Fruit fly (Drosophila melanogaster) whole organism, embryonic: ENCODE measurements around the gene CG5810.

ENCODE experiments used
- Awh ChIP-seq: fragments of 200-800 bp; sonication (Bioruptor generic); IDR thresholded peaks from 2 replicates; pipeline ENCODE4, ENCODE4 v1.3.6; 2022; ENCODE audit warnings: missing biosample characterization, missing genetic modification characterization
- CG10321 ChIP-seq: fragments of 200-800 bp; sonication (Bioruptor generic); IDR thresholded peaks from 2 replicates; pipeline ENCODE4 v1.3.6; 2022; ENCODE audit warnings: missing biosample characterization, missing genetic modification characterization
- CG10565 ChIP-seq: fragments of 200-800 bp; sonication (Bioruptor generic); optimal IDR thresholded peaks from 3 replicates; lab custom pipeline; 2016; ENCODE audit warnings: missing biosample characterization, mild to moderate bottlenecking, missing genetic modification characterization
- CG11085 ChIP-seq: fragments of 200-800 bp; sonication (Bioruptor generic); IDR thresholded peaks from 2 replicates; pipeline ENCODE4 v1.3.6; 2022; ENCODE audit warnings: missing biosample characterization, missing genetic modification characterization
- CG11093 ChIP-seq: fragments of 200-800 bp; sonication (Bioruptor generic); IDR thresholded peaks from 3 replicates; pipeline ENCODE4 v1.3.6; 2022; ENCODE audit warnings: missing biosample characterization, missing genetic modification characterization
- CG11247 ChIP-seq: fragments of 200-800 bp; sonication (Bioruptor generic); IDR thresholded peaks from 2 replicates; pipeline ENCODE4 v1.3.6; 2022; ENCODE audit warnings: missing biosample characterization, missing genetic modification characterization
- CG12155 ChIP-seq: fragments of 200-800 bp; sonication (Bioruptor generic); optimal IDR thresholded peaks from 3 replicates; lab custom pipeline; 2016; ENCODE audit warnings: missing biosample characterization, missing genetic modification characterization
- CG12744 ChIP-seq: fragments of 200-800 bp; sonication (Bioruptor generic); optimal IDR thresholded peaks from 2 replicates; lab custom pipeline; 2016; ENCODE audit warnings: missing biosample characterization, missing genetic modification characterization
- CG12942 ChIP-seq: fragments of 200-800 bp; sonication (Bioruptor generic); optimal IDR thresholded peaks from 3 replicates; lab custom pipeline; 2016; ENCODE audit warnings: missing biosample characterization, missing genetic modification characterization
- CG13296 ChIP-seq: fragments of 200-800 bp; sonication (Bioruptor generic); optimal IDR thresholded peaks from 3 replicates; lab custom pipeline; 2018; ENCODE audit warnings: missing biosample characterization, mild to moderate bottlenecking, missing genetic modification characterization
- CG13624 ChIP-seq: fragments of 200-800 bp; sonication (Bioruptor generic); optimal IDR thresholded peaks from 2 replicates; lab custom pipeline; 2016; ENCODE audit warnings: missing biosample characterization, missing genetic modification characterization
- CG14667 ChIP-seq: fragments of 200-800 bp; sonication (Bioruptor generic); IDR thresholded peaks from 2 replicates; pipeline ENCODE4 v1.3.6; 2022; ENCODE audit warnings: missing biosample characterization, missing genetic modification characterization
- CG1603 ChIP-seq: fragments of 200-800 bp; sonication (Bioruptor generic); optimal IDR thresholded peaks from 2 replicates; lab custom pipeline; 2019; ENCODE audit warnings: missing biosample characterization, mild to moderate bottlenecking, missing genetic modification characterization, moderate library complexity
- CG17912 ChIP-seq: fragments of 200-800 bp; sonication (Bioruptor generic); optimal IDR thresholded peaks from 2 replicates; lab custom pipeline; 2018; ENCODE audit warnings: missing biosample characterization, mild to moderate bottlenecking, missing genetic modification characterization
- CG1792 ChIP-seq: fragments of 200-800 bp; sonication (Bioruptor generic); optimal IDR thresholded peaks from 2 replicates; lab custom pipeline; 2016; ENCODE audit warnings: missing biosample characterization, missing genetic modification characterization
- CG2116 ChIP-seq: fragments of 200-800 bp; sonication (Bioruptor generic); optimal IDR thresholded peaks from 3 replicates; lab custom pipeline; 2018; ENCODE audit warnings: missing biosample characterization, mild to moderate bottlenecking, missing genetic modification characterization
- CG3065 ChIP-seq: fragments of 200-800 bp; sonication (Bioruptor generic); optimal IDR thresholded peaks from 2 replicates; lab custom pipeline; 2016; ENCODE audit warnings: missing biosample characterization, missing genetic modification characterization
- CG4328 ChIP-seq: fragments of 200-800 bp; sonication (Bioruptor generic); optimal IDR thresholded peaks from 3 replicates; lab custom pipeline; 2017; ENCODE audit warnings: missing biosample characterization, missing genetic modification reagents, missing genetic modification characterization
- CG4707 ChIP-seq: fragments of 200-800 bp; sonication (Bioruptor generic); optimal IDR thresholded peaks from 2 replicates; lab custom pipeline; 2018; ENCODE audit warnings: missing biosample characterization, mild to moderate bottlenecking, missing genetic modification characterization, moderate library complexity
- CG5953 ChIP-seq: fragments of 200-800 bp; sonication (Bioruptor generic); IDR thresholded peaks from 2 replicates; pipeline ENCODE4 v1.3.6; 2022; ENCODE audit warnings: missing biosample characterization, missing genetic modification characterization
- CG6654 ChIP-seq: fragments of 200-800 bp; sonication (Bioruptor generic); optimal IDR thresholded peaks from 2 replicates; lab custom pipeline; 2017; ENCODE audit warnings: missing biosample characterization, mild to moderate bottlenecking, missing genetic modification characterization
- CG6689 ChIP-seq: fragments of 200-800 bp; sonication (Bioruptor generic); IDR thresholded peaks from 2 replicates; pipeline ENCODE4 v1.3.6; 2022; ENCODE audit warnings: missing biosample characterization, missing genetic modification characterization
- CG8944 ChIP-seq: fragments of 200-800 bp; sonication (Bioruptor generic); optimal IDR thresholded peaks from 3 replicates; lab custom pipeline; 2016; ENCODE audit warnings: missing biosample characterization, missing genetic modification characterization
- CG9797 ChIP-seq: fragments of 200-800 bp; sonication (Bioruptor generic); optimal IDR thresholded peaks from 3 replicates; lab custom pipeline; 2018; ENCODE audit warnings: missing biosample characterization, mild to moderate bottlenecking, missing genetic modification characterization
- Dfd ChIP-seq, 2 experiments: fragments of >200 bp; optimal IDR thresholded peaks; 2 replicates each; lab custom pipeline; 2017; ENCODE audit warnings: missing biosample characterization in 2 of 2, missing genetic modification characterization in 2 of 2
- Doc2 ChIP-seq: fragments of 200-800 bp; sonication (Bioruptor generic); IDR thresholded peaks from 2 replicates; pipeline ENCODE4 v1.3.6; 2022; ENCODE audit warnings: missing biosample characterization, missing genetic modification characterization
- HLH3B ChIP-seq: fragments of 200-800 bp; sonication (Bioruptor generic); IDR thresholded peaks from 2 replicates; pipeline ENCODE4 v1.3.6; 2022; ENCODE audit warnings: missing biosample characterization, missing genetic modification characterization
- HLH54F ChIP-seq: fragments of 200-800 bp; sonication (Bioruptor generic); optimal IDR thresholded peaks from 3 replicates; lab custom pipeline; 2016; ENCODE audit warnings: missing biosample characterization, missing genetic modification characterization
- HmgD ChIP-seq: fragments of 200-800 bp; sonication (Bioruptor generic); optimal IDR thresholded peaks from 3 replicates; lab custom pipeline; 2016; ENCODE audit warnings: missing biosample characterization, missing genetic modification characterization
- Med ChIP-seq: fragments of 200-800 bp; sonication (Bioruptor generic); peaks from one replicate; lab custom pipeline; 2016; ENCODE audit warnings: missing biosample characterization, missing genetic modification characterization, mild to moderate bottlenecking, inconsistent platforms, moderate library complexity
- Meics ChIP-seq: fragments of 200-800 bp; sonication (Bioruptor generic); optimal IDR thresholded peaks from 2 replicates; lab custom pipeline; 2017; ENCODE audit warnings: missing biosample characterization, mild to moderate bottlenecking, missing genetic modification characterization
- NC2α ChIP-seq: fragments of 200-800 bp; sonication (Bioruptor generic); optimal IDR thresholded peaks from 2 replicates; lab custom pipeline; 2016; ENCODE audit warnings: missing biosample characterization, missing genetic modification characterization
- Poxn ChIP-seq: fragments of 200-800 bp; sonication (Bioruptor generic); IDR thresholded peaks from 2 replicates; pipeline ENCODE4 v1.3.6; 2022; ENCODE audit warnings: missing biosample characterization, missing genetic modification characterization
- Ptx1 ChIP-seq: fragments of 200-800 bp; sonication (Bioruptor generic); IDR thresholded peaks from 2 replicates; pipeline ENCODE4 v1.3.6; 2022; ENCODE audit warnings: missing biosample characterization, missing genetic modification characterization
- Side ChIP-seq: fragments of 200-800 bp; sonication (Bioruptor generic); optimal IDR thresholded peaks from 2 replicates; lab custom pipeline; 2016; ENCODE audit warnings: missing biosample characterization, missing genetic modification characterization
- Six4 ChIP-seq: fragments of 200-800 bp; sonication (Bioruptor generic); optimal IDR thresholded peaks from 2 replicates; lab custom pipeline; 2016; ENCODE audit warnings: missing biosample characterization, missing genetic modification characterization
- Sry-β ChIP-seq: fragments of 200-800 bp; sonication (Bioruptor generic); optimal IDR thresholded peaks from 2 replicates; lab custom pipeline; 2018; ENCODE audit warnings: missing biosample characterization, mild to moderate bottlenecking, missing genetic modification characterization, moderate library complexity
- az2 ChIP-seq: fragments of 200-800 bp; sonication (Bioruptor generic); optimal IDR thresholded peaks from 3 replicates; lab custom pipeline; 2016; ENCODE audit warnings: missing biosample characterization, missing genetic modification characterization
- exex ChIP-seq: fragments of 200-800 bp; sonication (Bioruptor generic); optimal IDR thresholded peaks from 4 replicates; lab custom pipeline; 2018; ENCODE audit warnings: missing biosample characterization, mild to moderate bottlenecking, missing genetic modification characterization, moderate library complexity
- fru ChIP-seq: fragments of >200 bp; optimal IDR thresholded peaks from 2 replicates; lab custom pipeline; 2017
- grau ChIP-seq: fragments of 200-800 bp; optimal IDR thresholded peaks from 3 replicates; lab custom pipeline; 2019; ENCODE audit warnings: missing biosample characterization, mild to moderate bottlenecking, missing genetic modification characterization, moderate library complexity
- ham ChIP-seq: fragments of 200-800 bp; sonication (Bioruptor generic); IDR thresholded peaks from 2 replicates; pipeline ENCODE4 v1.3.6; 2022; ENCODE audit warnings: missing biosample characterization, missing genetic modification characterization
- insv ChIP-seq, 2 experiments: fragments of 200-800 bp; sonication (Bioruptor generic); optimal IDR thresholded peaks; 3 replicates each; lab custom pipeline; 2016 to 2018; ENCODE audit warnings: missing biosample characterization in 2 of 2, missing genetic modification characterization in 2 of 2
- kah ChIP-seq: fragments of 200-800 bp; sonication (Bioruptor generic); optimal IDR thresholded peaks from 2 replicates; lab custom pipeline; 2018; ENCODE audit warnings: missing biosample characterization, mild to moderate bottlenecking, missing genetic modification characterization
- ken ChIP-seq: fragments of 200-800 bp; sonication (Bioruptor generic); IDR thresholded peaks from 3 replicates; pipeline ENCODE4 v1.3.6; 2022; ENCODE audit warnings: missing biosample characterization, missing genetic modification characterization
- lbe ChIP-seq: fragments of 200-800 bp; sonication (Bioruptor generic); optimal IDR thresholded peaks from 2 replicates; lab custom pipeline; 2016; ENCODE audit warnings: missing biosample characterization, mild to moderate bottlenecking, missing genetic modification characterization
- lola ChIP-seq, 3 experiments: fragments of >200 bp in 2 of 3; fragments of 200-800 bp in 1 of 3; sonication (Bioruptor generic) in 1 of 3; optimal IDR thresholded peaks; 2 replicates each; lab custom pipeline; 2017 to 2019; ENCODE audit warnings: missing biosample characterization in 3 of 3, missing genetic modification characterization in 3 of 3, mild to moderate bottlenecking in 1 of 3, moderate library complexity in 1 of 3
- mirr ChIP-seq: fragments of 200-800 bp; sonication (Bioruptor generic); optimal IDR thresholded peaks from 3 replicates; lab custom pipeline; 2018; ENCODE audit warnings: missing biosample characterization, mild to moderate bottlenecking, missing genetic modification characterization
- peb ChIP-seq: fragments of 200-800 bp; sonication (Bioruptor generic); IDR thresholded peaks from 2 replicates; pipeline ENCODE4 v1.3.6; 2022; ENCODE audit warnings: missing biosample characterization, missing genetic modification characterization
- phol ChIP-seq: fragments of 200-800 bp; sonication (Bioruptor generic); optimal IDR thresholded peaks from 3 replicates; lab custom pipeline; 2018; ENCODE audit warnings: missing biosample characterization, mild to moderate bottlenecking, missing genetic modification characterization, moderate library complexity
- sqz ChIP-seq: fragments of 200-800 bp; sonication (Bioruptor generic); optimal IDR thresholded peaks from 3 replicates; lab custom pipeline; 2018; ENCODE audit warnings: missing biosample characterization, mild to moderate bottlenecking, missing genetic modification characterization
- toy ChIP-seq: fragments of 200-800 bp; sonication (Bioruptor generic); IDR thresholded peaks from 2 replicates; pipeline ENCODE4 v1.3.6; 2022; ENCODE audit warnings: missing biosample characterization, missing genetic modification characterization
- vvl ChIP-seq: fragments of 200-800 bp; sonication (Bioruptor generic); IDR thresholded peaks from 2 replicates; pipeline ENCODE4 v1.3.6; 2022; ENCODE audit warnings: missing biosample characterization, missing genetic modification characterization

The CG5810 gene

DNA sequence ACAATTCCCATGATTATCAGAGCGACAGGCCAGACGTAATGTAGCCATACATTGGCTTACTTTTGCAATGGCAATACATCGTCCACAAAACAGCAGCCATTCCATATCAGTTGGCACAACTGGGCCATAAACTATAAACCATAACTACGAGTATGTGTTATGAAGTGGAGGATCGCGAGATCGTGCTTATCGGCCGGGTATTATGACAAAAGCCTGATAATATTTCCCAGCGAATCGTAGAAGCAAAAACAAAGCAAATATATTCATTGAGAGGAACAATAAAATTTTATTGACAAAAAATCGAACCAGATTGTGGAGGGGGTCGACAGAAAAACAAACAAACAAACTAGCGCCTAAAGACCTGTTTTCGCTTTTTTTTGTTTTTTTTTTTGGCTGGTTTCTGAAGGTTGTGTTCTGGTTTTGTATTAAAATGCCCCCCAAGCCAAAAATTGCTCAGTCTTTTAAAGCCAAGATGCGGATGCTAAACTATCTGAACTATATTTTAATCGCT, at the start of gene CG5810 (continued):
- no peak for TF ChIP-seq phol
- TF ChIP-seq Six4 (GFP tag; lab: Kevin White, UChicago) = no peak
- no peak for TF ChIP-seq CG11085
- peak; percentile 38 for TF ChIP-seq grau (tag; lab: Kevin White, UChicago)
- no peak for TF ChIP-seq lola (GFP tag; optimal IDR thresholded peaks at IDR 0.05; lab: Kevin White, UChicago)
- TF ChIP-seq CG5953 = no peak
- no peak for TF ChIP-seq CG12155 (GFP tag; lab: Kevin White, UChicago)
- peak; percentile 91 for TF ChIP-seq exex (tag; lab: Kevin White, UChicago)
- no peak for TF ChIP-seq CG4328 (GFP tag; lab: Kevin White, UChicago)
- no peak for TF ChIP-seq Sry-β (GFP tag; lab: Kevin White, UChicago)
- no peak for TF ChIP-seq Poxn
- TF ChIP-seq mirr = peak; percentile 81
- no peak for TF ChIP-seq CG12942 (GFP tag; lab: Kevin White, UChicago)
- no peak for TF ChIP-seq CG10565
- no peak for TF ChIP-seq az2 (GFP tag; lab: Kevin White, UChicago)
- no peak for TF ChIP-seq CG11247 (GFP tag; lab: Robert Waterston, UW)
- peak; percentile 18 for TF ChIP-seq Meics (GFP tag; lab: Kevin White, UChicago)
- TF ChIP-seq Dfd (GFP tag; optimal IDR thresholded peaks at IDR 0.05; lab: Kevin White, UChicago) = no peak
- TF ChIP-seq HLH3B (GFP tag; lab: Robert Waterston, UW) = no peak
- no peak for TF ChIP-seq Awh
- TF ChIP-seq CG9797 (GFP tag; lab: Kevin White, UChicago) = no peak
- TF ChIP-seq toy (GFP tag; lab: Robert Waterston, UW) = no peak
- TF ChIP-seq Doc2 = no peak
- no peak for TF ChIP-seq CG1792 (GFP tag; lab: Kevin White, UChicago)
- no peak for TF ChIP-seq fru (lab: Kevin White, UChicago)
- no peak for TF ChIP-seq CG14667 (GFP tag; lab: Robert Waterston, UW)
- TF ChIP-seq CG13296 = peak; percentile 31
- no peak for TF ChIP-seq vvl (GFP tag; lab: Robert Waterston, UW)
- no peak for TF ChIP-seq HmgD (GFP tag; lab: Kevin White, UChicago)
- no peak for TF ChIP-seq CG2116 (GFP tag; lab: Kevin White, UChicago)
- TF ChIP-seq kah = no peak
- TF ChIP-seq Ptx1 (GFP tag; lab: Robert Waterston, UW) = no peak
- TF ChIP-seq Med (GFP tag; lab: Kevin White, UChicago) = peak; percentile 0
- no peak for TF ChIP-seq NC2α
- TF ChIP-seq CG6654 (GFP tag; lab: Kevin White, UChicago) = no peak
- TF ChIP-seq CG10321 (GFP tag; lab: Robert Waterston, UW) = no peak
- TF ChIP-seq CG17912 = peak; percentile 33
- TF ChIP-seq lbe (GFP tag; lab: Kevin White, UChicago) = no peak
- TF ChIP-seq CG13624 (GFP tag; lab: Kevin White, UChicago) = no peak
- TF ChIP-seq ken = no peak
- no peak for TF ChIP-seq insv (GFP tag; optimal IDR thresholded peaks at IDR 0.05; lab: Kevin White, UChicago)
- TF ChIP-seq CG3065 (GFP tag; lab: Kevin White, UChicago) = no peak
- no peak for TF ChIP-seq Side (GFP tag; lab: Kevin White, UChicago)
- no peak for TF ChIP-seq CG8944
- no peak for TF ChIP-seq peb
- no peak for TF ChIP-seq CG6689 (GFP tag; lab: Robert Waterston, UW)
- no peak for TF ChIP-seq CG12744 (GFP tag; lab: Kevin White, UChicago)
- TF ChIP-seq CG4707 (GFP tag; lab: Kevin White, UChicago) = no peak
- TF ChIP-seq ham (GFP tag; lab: Robert Waterston, UW) = no peak
- no peak for TF ChIP-seq CG1603
- TF ChIP-seq HLH54F (GFP tag; lab: Kevin White, UChicago) = no peak
- no peak for TF ChIP-seq CG11093 (GFP tag; lab: Robert Waterston, UW)
- peak; percentile 29 for TF ChIP-seq sqz (GFP tag; lab: Kevin White, UChicago)
